Worm (Caenorhabditis elegans): Measurements from ENCODE around the gene C02F4.5.

The C02F4.5 gene

ce11 chrIV:10567822-10568221 lies 43.9 kb upstream of the C02F4.5 start:
- TF ChIP-seq aly-2 (tag; optimal IDR thresholded peaks at IDR 0.05) (no peak), ceh-16 (tag; optimal IDR thresholded peaks at IDR 0.05) (no peak), sem-4 (tag; optimal IDR thresholded peaks at IDR 0.05) (no peak), nhr-237 (tag; optimal IDR thresholded peaks at IDR 0.05) (no peak), F13H6.1 (tag; optimal IDR thresholded peaks at IDR 0.05) (no peak), ama-1 (optimal IDR thresholded peaks at IDR 0.05) (no peak), sma-3 (GFP tag; optimal IDR thresholded peaks at IDR 0.05) (no peak), nhr-11 (tag; optimal IDR thresholded peaks at IDR 0.05) (no peak), unc-62 (GFP tag; optimal IDR thresholded peaks at IDR 0.05) (no peak), mab-5 (tag; optimal IDR thresholded peaks at IDR 0.05) (no peak), nhr-10 (tag; optimal IDR thresholded peaks at IDR 0.05) (no peak), zag-1 (tag; optimal IDR thresholded peaks at IDR 0.05) (no peak), gmeb-1 (tag; optimal IDR thresholded peaks at IDR 0.05) (no peak), lin-11 (tag; optimal IDR thresholded peaks at IDR 0.05) (no peak), dmd-4 (tag; optimal IDR thresholded peaks at IDR 0.05) (no peak), ztf-4 (tag; optimal IDR thresholded peaks at IDR 0.05) (no peak), elt-1 (tag; optimal IDR thresholded peaks at IDR 0.05) (no peak), ztf-11 (tag; optimal IDR thresholded peaks at IDR 0.05) (no peak)

- no peak for TF ChIP-seq aly-2 (tag; optimal IDR thresholded peaks at IDR 0.05)
- TF ChIP-seq unc-39 (tag; optimal IDR thresholded peaks at IDR 0.05), result no peak
- TF ChIP-seq ztf-1 (GFP tag; conservative IDR thresholded peaks at IDR 0.05), result no peak
- TF ChIP-seq mbf-1 (tag; optimal IDR thresholded peaks at IDR 0.05), result no peak
- no peak for TF ChIP-seq nhr-10 (tag; optimal IDR thresholded peaks at IDR 0.05)
Observed at ce11 chrIV:10565282-10565681, 41.3 kb upstream of the C02F4.5 start.

- no peak for TF ChIP-seq ceh-16 (tag; optimal IDR thresholded peaks at IDR 0.05)
- no peak for TF ChIP-seq nhr-6 (tag; optimal IDR thresholded peaks at IDR 0.05)
- TF ChIP-seq lin-11 (tag; optimal IDR thresholded peaks at IDR 0.05), result no peak
- TF ChIP-seq sma-3 (GFP tag; optimal IDR thresholded peaks at IDR 0.05), result no peak
- TF ChIP-seq mdl-1 (tag; optimal IDR thresholded peaks at IDR 0.05), result no peak
- TF ChIP-seq nhr-237 (tag; optimal IDR thresholded peaks at IDR 0.05), result no peak
- TF ChIP-seq ztf-1 (GFP tag; conservative IDR thresholded peaks at IDR 0.05), result no peak
- no peak for TF ChIP-seq blmp-1 (tag; optimal IDR thresholded peaks at IDR 0.05; ENCODE audit: insufficient read depth)
- no peak for TF ChIP-seq ztf-11 (tag; optimal IDR thresholded peaks at IDR 0.05)
- TF ChIP-seq unc-39 (tag; optimal IDR thresholded peaks at IDR 0.05), result no peak
- no peak for TF ChIP-seq sma-9 (GFP tag; optimal IDR thresholded peaks at IDR 0.05)
- no peak for TF ChIP-seq sma-9 (tag; optimal IDR thresholded peaks at IDR 0.05)
Observed at ce11 chrIV:10564613-10565012, 40.7 kb upstream of the C02F4.5 start.

ce11 chrIV:10561605-10562004 lies 37.7 kb upstream of the C02F4.5 start, which contains the start of gene him-8:
Gene him-8 (plus strand): TSS chrIV:10561905.
- TF ChIP-seq C34F6.9 (tag; optimal IDR thresholded peaks at IDR 0.05) (no peak), nhr-237 (tag; optimal IDR thresholded peaks at IDR 0.05) (no peak), unc-55 (GFP tag; optimal IDR thresholded peaks at IDR 0.05) (peak; percentile 5), R02D3.7 (tag; optimal IDR thresholded peaks at IDR 0.05) (no peak)

- TF ChIP-seq Y55F3AM.14 (GFP tag; optimal IDR thresholded peaks at IDR 0.05) (no peak), nhr-237 (tag; optimal IDR thresholded peaks at IDR 0.05) (no peak), elt-3 (tag; optimal IDR thresholded peaks at IDR 0.05) (no peak), crh-2 (tag; optimal IDR thresholded peaks at IDR 0.05) (no peak), lsy-2 (tag; optimal IDR thresholded peaks at IDR 0.05) (no peak), ama-1 (optimal IDR thresholded peaks at IDR 0.05) (no peak)
Observed at ce11 chrIV:10558415-10558814, 34.5 kb upstream of the C02F4.5 start, which contains the start of gene zim-3. Gene zim-3 (plus strand): TSS chrIV:10558715.

ce11 chrIV:10554947-10555346 lies 31.0 kb upstream of the C02F4.5 start, which contains the start of gene zim-2:
Gene zim-2 (plus strand): TSS chrIV:10555247.
- TF ChIP-seq lsy-2 (tag; optimal IDR thresholded peaks at IDR 0.05) (no peak), sma-9 (GFP tag; optimal IDR thresholded peaks at IDR 0.05) (no peak), sma-9 (tag; optimal IDR thresholded peaks at IDR 0.05) (no peak), egl-27 (tag; optimal IDR thresholded peaks at IDR 0.05) (no peak), unc-39 (tag; optimal IDR thresholded peaks at IDR 0.05) (no peak), ceh-82 (tag; optimal IDR thresholded peaks at IDR 0.05) (no peak), elt-1 (tag; optimal IDR thresholded peaks at IDR 0.05) (no peak)

All from whole organism, L2 larva.